Fruit fly (Drosophila melanogaster) whole organism, embryonic: ENCODE results near the gene CG44837.

Experiments
- CG10366 ChIP-seq: fragments of 200-800 bp; sonication (Bioruptor generic); IDR thresholded peaks from 2 replicates; pipeline ENCODE4 v1.3.6; 2022; ENCODE audit warnings: missing biosample characterization, missing genetic modification characterization
- CG12659 ChIP-seq: fragments of 200-800 bp; sonication (Bioruptor generic); optimal IDR thresholded peaks from 3 replicates; lab custom pipeline; 2017; ENCODE audit warnings: mild to moderate bottlenecking, missing biosample characterization, missing genetic modification reagents, missing genetic modification characterization
- CG14667 ChIP-seq: fragments of 200-800 bp; sonication (Bioruptor generic); IDR thresholded peaks from 2 replicates; pipeline ENCODE4 v1.3.6; 2022; ENCODE audit warnings: missing biosample characterization, missing genetic modification characterization
- CG17612 ChIP-seq: fragments of 200-800 bp; sonication (Bioruptor generic); IDR thresholded peaks from 2 replicates; pipeline ENCODE4 v1.3.6; 2022; ENCODE audit warnings: missing biosample characterization, missing genetic modification characterization
- CG18011 ChIP-seq: fragments of 200-800 bp; sonication (Bioruptor generic); optimal IDR thresholded peaks from 2 replicates; lab custom pipeline; 2017; ENCODE audit warnings: missing biosample characterization, missing genetic modification characterization, mild to moderate bottlenecking, moderate library complexity, missing genotype
- CG2712 ChIP-seq: fragments of 200-800 bp; optimal IDR thresholded peaks from 3 replicates; lab custom pipeline; 2019; ENCODE audit warnings: missing biosample characterization, mild to moderate bottlenecking, missing genetic modification characterization, moderate library complexity
- CG32532 ChIP-seq: fragments of 200-800 bp; sonication (Bioruptor generic); IDR thresholded peaks from 2 replicates; pipeline ENCODE4 v1.3.6; 2022; ENCODE audit warnings: missing biosample characterization, missing genetic modification characterization
- CG3281 ChIP-seq: fragments of 200-800 bp; sonication (Bioruptor generic); optimal IDR thresholded peaks from 3 replicates; lab custom pipeline; 2017; ENCODE audit warnings: missing biosample characterization, mild to moderate bottlenecking, missing genetic modification characterization
- CG3995 ChIP-seq: fragments of 200-800 bp; sonication (Bioruptor generic); optimal IDR thresholded peaks from 3 replicates; lab custom pipeline; 2016; ENCODE audit warnings: missing biosample characterization, missing genetic modification characterization
- CG4707 ChIP-seq: fragments of 200-800 bp; sonication (Bioruptor generic); optimal IDR thresholded peaks from 2 replicates; lab custom pipeline; 2018; ENCODE audit warnings: missing biosample characterization, mild to moderate bottlenecking, missing genetic modification characterization, moderate library complexity
- CG4730 ChIP-seq: fragments of 200-800 bp; sonication (Bioruptor generic); IDR thresholded peaks from 2 replicates; pipeline ENCODE4 v1.3.6; 2022; ENCODE audit warnings: missing biosample characterization, missing genetic modification characterization
- CG4854 ChIP-seq: fragments of 200-800 bp; sonication (Bioruptor generic); optimal IDR thresholded peaks from 2 replicates; lab custom pipeline; 2016; ENCODE audit warnings: missing biosample characterization, missing genetic modification characterization, inconsistent platforms
- CG5245 ChIP-seq: fragments of 200-800 bp; sonication (Bioruptor generic); optimal IDR thresholded peaks from 3 replicates; lab custom pipeline; 2016; ENCODE audit warnings: missing biosample characterization, missing genetic modification characterization
- CG6791 ChIP-seq: fragments of 200-800 bp; sonication (Bioruptor generic); IDR thresholded peaks from 3 replicates; pipeline ENCODE4 v1.3.6; 2022; ENCODE audit warnings: missing biosample characterization, missing genetic modification characterization; ENCODE audit not compliant: partially characterized antibody
- CG7271 ChIP-seq: fragments of 200-800 bp; sonication (Bioruptor generic); optimal IDR thresholded peaks from 2 replicates; lab custom pipeline; 2018; ENCODE audit warnings: missing biosample characterization, mild to moderate bottlenecking, missing genetic modification characterization, moderate library complexity
- D ChIP-seq, 2 experiments: fragments of 200-800 bp in 1 of 2; fragments of >200 bp in 1 of 2; sonication (Bioruptor generic) in 1 of 2; optimal IDR thresholded peaks; 2 replicates in 1 of 2; 3 replicates in 1 of 2; lab custom pipeline; 2017; ENCODE audit warnings: mild to moderate bottlenecking in 1 of 2, missing biosample characterization in 1 of 2, missing genetic modification characterization in 1 of 2, missing genetic modification reagents in 1 of 2
- Fer3 ChIP-seq: fragments of 200-800 bp; sonication (Bioruptor generic); optimal IDR thresholded peaks from 2 replicates; lab custom pipeline; 2018; ENCODE audit warnings: missing biosample characterization, mild to moderate bottlenecking, missing genetic modification characterization, moderate library complexity
- Hr39 ChIP-seq: fragments of >200 bp; optimal IDR thresholded peaks from 2 replicates; lab custom pipeline; 2017
- Kr ChIP-seq: fragments of 200-800 bp; sonication (Bioruptor generic); optimal IDR thresholded peaks from 2 replicates; lab custom pipeline; 2017; ENCODE audit warnings: missing biosample characterization, mild to moderate bottlenecking, missing genetic modification characterization
- Mes4 ChIP-seq: fragments of 200-800 bp; sonication (Bioruptor generic); optimal IDR thresholded peaks from 2 replicates; lab custom pipeline; 2016; ENCODE audit warnings: missing biosample characterization, missing genetic modification characterization
- Pdp1 ChIP-seq, 2 experiments: fragments of 200-800 bp; sonication (Bioruptor generic); optimal IDR thresholded peaks; 3 replicates each; lab custom pipeline; 2016; ENCODE audit warnings: missing biosample characterization in 2 of 2, missing genetic modification characterization in 2 of 2, mild to moderate bottlenecking in 1 of 2, moderate library complexity in 1 of 2
- Rx ChIP-seq: fragments of 200-800 bp; sonication (Bioruptor generic); IDR thresholded peaks from 2 replicates; pipeline ENCODE4 v1.3.6; 2022; ENCODE audit warnings: missing biosample characterization, missing genetic modification characterization
- TFAM ChIP-seq: fragments of 200-800 bp; sonication (Bioruptor generic); optimal IDR thresholded peaks from 2 replicates; lab custom pipeline; 2017; ENCODE audit warnings: missing biosample characterization, missing genetic modification characterization, inconsistent platforms
- ato ChIP-seq: fragments of 200-800 bp; sonication (Bioruptor generic); IDR thresholded peaks from 2 replicates; pipeline ENCODE4 v1.3.6; 2022; ENCODE audit warnings: missing biosample characterization, missing genetic modification characterization; ENCODE audit not compliant: partially characterized antibody
- croc ChIP-seq: fragments of 200-800 bp; sonication (Bioruptor generic); conservative IDR thresholded peaks from 3 replicates; pipeline ENCODE4 v1.3.6; 2022; ENCODE audit warnings: missing biosample characterization, missing genetic modification characterization
- dmrt11E ChIP-seq: fragments of 200-800 bp; sonication (Bioruptor generic); optimal IDR thresholded peaks from 3 replicates; lab custom pipeline; 2018; ENCODE audit warnings: missing biosample characterization, mild to moderate bottlenecking, missing genetic modification characterization, moderate library complexity
- gcm2 ChIP-seq: fragments of 200-800 bp; sonication (Bioruptor generic); optimal IDR thresholded peaks from 2 replicates; lab custom pipeline; 2016; ENCODE audit warnings: missing biosample characterization, missing genetic modification characterization
- gfzf ChIP-seq: fragments of 200-800 bp; sonication (Bioruptor generic); optimal IDR thresholded peaks from 2 replicates; lab custom pipeline; 2016; ENCODE audit warnings: missing biosample characterization, mild to moderate bottlenecking, missing genetic modification characterization, moderate library complexity
- jumu ChIP-seq: fragments of 200-800 bp; sonication (Bioruptor generic); optimal IDR thresholded peaks from 3 replicates; lab custom pipeline; 2016; ENCODE audit warnings: missing biosample characterization, missing genetic modification characterization
- kni ChIP-seq: fragments of 200-800 bp; sonication (Bioruptor generic); optimal IDR thresholded peaks from 3 replicates; lab custom pipeline; 2017; ENCODE audit warnings: mild to moderate bottlenecking, missing biosample characterization, missing genetic modification reagents, missing genetic modification characterization
- luna ChIP-seq: fragments of 200-800 bp; sonication (Bioruptor generic); optimal IDR thresholded peaks from 2 replicates; lab custom pipeline; 2016; ENCODE audit warnings: missing biosample characterization, missing genetic modification characterization
- salm ChIP-seq: fragments of 200-800 bp; sonication (Bioruptor generic); optimal IDR thresholded peaks from 2 replicates; lab custom pipeline; 2018; ENCODE audit warnings: missing biosample characterization, mild to moderate bottlenecking, missing genetic modification characterization
- slbo ChIP-seq: fragments of 200-800 bp; sonication (Bioruptor generic); IDR thresholded peaks from 2 replicates; pipeline ENCODE4 v1.3.6; 2022; ENCODE audit warnings: missing biosample characterization, missing genetic modification characterization
- slou ChIP-seq: fragments of 200-800 bp; sonication (Bioruptor generic); optimal IDR thresholded peaks from 3 replicates; lab custom pipeline; 2016; ENCODE audit warnings: missing biosample characterization, missing genetic modification characterization
- stc ChIP-seq: fragments of 200-800 bp; sonication (Bioruptor generic); IDR thresholded peaks from 2 replicates; pipeline ENCODE4 v1.3.6; 2022; ENCODE audit warnings: missing biosample characterization, missing genetic modification characterization
- trem ChIP-seq: fragments of 200-800 bp; optimal IDR thresholded peaks from 3 replicates; lab custom pipeline; 2019; ENCODE audit warnings: missing biosample characterization, mild to moderate bottlenecking, missing genetic modification characterization, moderate library complexity
- yki ChIP-seq: fragments of >200 bp; optimal IDR thresholded peaks from 3 replicates; lab custom pipeline; 2018
- zen ChIP-seq: fragments of 200-800 bp; sonication (Bioruptor generic); optimal IDR thresholded peaks from 3 replicates; lab custom pipeline; 2018; ENCODE audit warnings: missing biosample characterization, mild to moderate bottlenecking, missing genetic modification characterization, moderate library complexity

Gene CG44837

dm6 chr3L:11925382-11925781 is 13.3 kb downstream of the CG44837 start (continued):
- peak; percentile 91 for TF ChIP-seq CG7271 (tag; lab: Kevin White, UChicago)
- TF ChIP-seq Mes4 (GFP tag; lab: Kevin White, UChicago), result no peak
- TF ChIP-seq CG3281 (GFP tag; lab: Kevin White, UChicago), result no peak
- no peak for TF ChIP-seq croc (GFP tag; lab: Robert Waterston, UW)
- TF ChIP-seq slbo (GFP tag; lab: Robert Waterston, UW), result no peak
- peak; percentile 44 for TF ChIP-seq Kr (GFP tag; lab: Kevin White, UChicago)
- TF ChIP-seq Fer3 (tag; lab: Kevin White, UChicago), result no peak
- TF ChIP-seq Rx, result no peak
- TF ChIP-seq dmrt11E (tag; lab: Kevin White, UChicago), result no peak
- TF ChIP-seq luna (GFP tag; lab: Kevin White, UChicago), result no peak
- no peak for TF ChIP-seq ato (GFP tag; lab: Robert Waterston, UW)
- TF ChIP-seq CG32532, result no peak
- no peak for TF ChIP-seq CG2712
- TF ChIP-seq gfzf (GFP tag; lab: Kevin White, UChicago), result no peak
- peak; percentile 90 for TF ChIP-seq zen (tag; lab: Kevin White, UChicago)
- TF ChIP-seq yki (lab: Kevin White, UChicago), result no peak
- TF ChIP-seq CG3995 (GFP tag; lab: Kevin White, UChicago), result no peak
- TF ChIP-seq salm (tag; lab: Kevin White, UChicago), result no peak
- peak; percentile 41 for TF ChIP-seq D (optimal IDR thresholded peaks at IDR 0.05; lab: Kevin White, UChicago)
- no peak for TF ChIP-seq D (GFP tag; optimal IDR thresholded peaks at IDR 0.05; lab: Kevin White, UChicago)
- no peak for TF ChIP-seq jumu (GFP tag; lab: Kevin White, UChicago)
- no peak for TF ChIP-seq CG4707 (GFP tag; lab: Kevin White, UChicago)
- no peak for TF ChIP-seq CG17612
- TF ChIP-seq stc (GFP tag; lab: Robert Waterston, UW), result no peak
- TF ChIP-seq trem, result no peak
- TF ChIP-seq CG18011 (GFP tag; lab: Kevin White, UChicago), result no peak
- no peak for TF ChIP-seq CG10366 (GFP tag; lab: Robert Waterston, UW)
- no peak for TF ChIP-seq Hr39 (lab: Kevin White, UChicago)
- TF ChIP-seq CG12659 (GFP tag; lab: Kevin White, UChicago), result no peak
- TF ChIP-seq slou, result no peak
- TF ChIP-seq CG4854, result no peak
- no peak for TF ChIP-seq kni (GFP tag; lab: Kevin White, UChicago)
- TF ChIP-seq gcm2 (GFP tag; lab: Kevin White, UChicago), result no peak
- no peak for TF ChIP-seq CG5245 (GFP tag; lab: Kevin White, UChicago)
- TF ChIP-seq, all 482 proteins: peak for 8

- TF ChIP-seq CG4730 (GFP tag; lab: Robert Waterston, UW), result no peak
- no peak for TF ChIP-seq TFAM
- TF ChIP-seq CG4707 (GFP tag; lab: Kevin White, UChicago), result no peak
- TF ChIP-seq, all 482 proteins: peak for 0
Observed at dm6 chr3L:11924657-11925056, 14.0 kb downstream of the CG44837 start, which contains the start of gene SdhAL. TSS of gene SdhAL (minus strand) at chr3L:11924757.

dm6 chr3L:11921213-11921612 is 17.5 kb downstream of the CG44837 start, which contains the start of gene CG11588:
TSS of gene CG11588 (plus strand) at chr3L:11921513.
- TF ChIP-seq CG14667 (GFP tag; lab: Robert Waterston, UW) (no peak), CG6791 (GFP tag; lab: Robert Waterston, UW) (no peak), yki (lab: Kevin White, UChicago) (no peak), Pdp1 (GFP tag; optimal IDR thresholded peaks at IDR 0.05; lab: Kevin White, UChicago) (no peak)
